Fruit fly (Drosophila melanogaster): ENCODE measurements around the gene sstn.

The sstn gene

DNA sequence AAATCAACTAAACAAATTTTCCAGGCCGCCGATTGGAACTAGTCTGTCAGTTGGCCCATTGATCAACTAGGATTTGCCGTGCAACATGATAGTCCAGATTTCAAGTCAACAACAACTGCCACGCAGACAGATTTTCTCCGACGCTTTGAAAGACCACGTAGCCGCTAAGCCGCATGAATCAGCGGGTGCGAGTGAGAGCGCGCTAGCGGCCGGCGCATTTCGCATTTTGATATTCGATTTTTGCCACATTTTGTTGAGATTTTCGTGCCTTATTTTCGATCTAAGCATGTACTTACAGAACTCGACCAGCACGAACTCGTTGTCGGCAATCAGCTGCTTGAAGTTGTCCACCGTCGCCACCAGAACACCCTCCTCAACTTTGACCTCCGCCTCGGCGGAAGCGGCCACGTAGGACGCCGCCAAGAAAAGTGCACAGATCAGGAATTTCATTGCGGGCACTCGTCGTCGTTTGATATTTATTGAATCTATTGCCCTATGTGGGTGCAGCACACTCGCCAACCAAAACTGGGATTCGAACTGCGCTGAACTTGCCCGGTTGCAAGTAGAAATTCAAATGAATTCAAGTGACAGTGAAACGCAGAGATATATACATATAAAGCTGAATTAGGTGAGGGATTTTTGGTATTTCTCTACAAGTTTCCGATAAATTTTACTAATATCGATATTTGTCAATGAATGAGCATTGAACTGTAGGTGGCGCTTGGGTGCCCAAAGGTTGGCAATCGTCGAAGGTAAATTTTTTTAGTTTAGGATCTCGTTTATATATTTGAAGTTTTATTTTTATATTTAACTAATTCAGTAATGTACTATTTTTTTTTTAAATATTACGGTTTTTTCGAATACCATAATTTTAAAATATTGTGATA is 47.7 kb upstream of the sstn start, which contains the start of gene Pdi (continued):
- TF ChIP-seq CG6272 (GFP tag; IDR thresholded peaks at IDR 0.05) (0 out of 2 replicates have a peak, but pooled peaks have one; percentile 41), CG11085 (GFP tag; IDR thresholded peaks at IDR 0.05) (no peak), CG34376 (GFP tag; optimal IDR thresholded peaks at IDR 0.05) (peak; percentile 19), salm (tag; optimal IDR thresholded peaks at IDR 0.05) (peak; percentile 21), sisA (GFP tag; IDR thresholded peaks at IDR 0.05) (no peak), CG10366 (GFP tag; IDR thresholded peaks at IDR 0.05) (no peak; the same call in 1 of the 2 replicates), Ets65A (GFP tag) (peak; percentile 86), so (GFP tag; IDR thresholded peaks at IDR 0.05) (no peak), Spps (tag; optimal IDR thresholded peaks at IDR 0.05) (peak; percentile 16), CG30020 (tag; optimal IDR thresholded peaks at IDR 0.05) (peak; percentile 53), emc (GFP tag; optimal IDR thresholded peaks at IDR 0.05) (no peak), wor (GFP tag; IDR thresholded peaks at IDR 0.05) (no peak), Hand (GFP tag; optimal IDR thresholded peaks at IDR 0.05) (peak; percentile 12), Asciz (GFP tag; optimal IDR thresholded peaks at IDR 0.05) (no peak), CG34422 (GFP tag; IDR thresholded peaks at IDR 0.05) (peak; percentile 78; the same call in 1 of the 3 replicates), seq (GFP tag; IDR thresholded peaks at IDR 0.05) (peak; percentile 43; the same call in 1 of the 2 replicates), CG43689 (GFP tag; IDR thresholded peaks at IDR 0.05) (no peak), CG15269 (tag; optimal IDR thresholded peaks at IDR 0.05) (peak; percentile 11), CG1024 (GFP tag; IDR thresholded peaks at IDR 0.05) (no peak), Nf-YC (tag; optimal IDR thresholded peaks at IDR 0.05) (peak; percentile 36), CG11695 (GFP tag; IDR thresholded peaks at IDR 0.05) (no peak), CG6765 (GFP tag; optimal IDR thresholded peaks at IDR 0.05) (no peak), HmgZ (tag; optimal IDR thresholded peaks at IDR 0.05) (peak; percentile 52), CG12391 (tag; optimal IDR thresholded peaks at IDR 0.05) (peak; percentile 49), CG10209 (GFP tag; optimal IDR thresholded peaks at IDR 0.05) (no peak), CG13296 (GFP tag; optimal IDR thresholded peaks at IDR 0.05) (peak; percentile 31), Antp (GFP tag; optimal IDR thresholded peaks at IDR 0.05) (no peak), CG14710 (tag; optimal IDR thresholded peaks at IDR 0.05) (peak; percentile 59), al (GFP tag; IDR thresholded peaks at IDR 0.05) (no peak), stwl (tag; optimal IDR thresholded peaks at IDR 0.05) (peak; percentile 79), Fer1 (GFP tag; optimal IDR thresholded peaks at IDR 0.05) (peak; percentile 29), slou (GFP tag; optimal IDR thresholded peaks at IDR 0.05) (no peak), Jarid2 (GFP tag; optimal IDR thresholded peaks at IDR 0.05) (peak; percentile 73), trh (GFP tag; optimal IDR thresholded peaks at IDR 0.05) (peak; percentile 1), CG9437 (GFP tag; optimal IDR thresholded peaks at IDR 0.05) (no peak), onecut (GFP tag; IDR thresholded peaks at IDR 0.05) (no peak), Optix (GFP tag; IDR thresholded peaks at IDR 0.05) (no peak), amos (GFP tag; IDR thresholded peaks at IDR 0.05; ENCODE audit: partially characterized antibody) (peak; percentile 89), crc (GFP tag; optimal IDR thresholded peaks at IDR 0.05) (no peak), Pdp1 (GFP tag; optimal IDR thresholded peaks at IDR 0.05) (peak in 1 of 2 experiments; percentile 50), Nf-YA (GFP tag; IDR thresholded peaks at IDR 0.05) (no peak), CG31365 (tag; optimal IDR thresholded peaks at IDR 0.05) (peak; percentile 13), CG4617 (GFP tag; optimal IDR thresholded peaks at IDR 0.05; ENCODE audit: borderline replicate concordance) (no peak), luna (GFP tag; optimal IDR thresholded peaks at IDR 0.05) (peak; percentile 24), CG2120 (GFP tag; optimal IDR thresholded peaks at IDR 0.05) (peak; percentile 25), cad (GFP tag; optimal IDR thresholded peaks at IDR 0.05) (no peak), CG11398 (GFP tag; optimal IDR thresholded peaks at IDR 0.05) (peak; percentile 37), sna (GFP tag; IDR thresholded peaks at IDR 0.05; ENCODE audit: partially characterized antibody) (no peak), Atf-2 (GFP tag; optimal IDR thresholded peaks at IDR 0.05) (no peak)
